Worm (Caenorhabditis elegans) whole organism, mixed stage, embryonic: ENCODE measurements around the gene ttll-4.

Experiments
- hlh-1 ChIP-seq: fragments of 150-350 bp; optimal IDR thresholded peaks from 2 replicates; lab custom pipeline; 2014; ENCODE audit warnings: missing biosample characterization, missing genetic modification reagents, missing genetic modification characterization
- lin-13 ChIP-seq: fragments of 150-350 bp; optimal IDR thresholded peaks from 2 replicates; lab custom pipeline; 2014; ENCODE audit warnings: missing biosample characterization, missing genetic modification characterization
- mab-5 ChIP-seq: fragments of 150-350 bp; optimal IDR thresholded peaks from 2 replicates; lab custom pipeline; 2014; ENCODE audit warnings: missing biosample characterization, missing genetic modification characterization
- nhr-12 ChIP-seq: fragments of 150-350 bp; optimal IDR thresholded peaks from 2 replicates; lab custom pipeline; 2014; ENCODE audit warnings: missing biosample characterization, missing genetic modification characterization
- nhr-28 ChIP-seq: fragments of 150-350 bp; optimal IDR thresholded peaks from 2 replicates; lab custom pipeline; 2014; ENCODE audit warnings: missing biosample characterization, missing genetic modification characterization
- nhr-76 ChIP-seq: sonication (generic microtip); optimal IDR thresholded peaks from 2 replicates; lab custom pipeline; 2017; ENCODE audit warnings: missing biosample characterization, missing genetic modification characterization
- pha-4 ChIP-seq: fragments of 150-350 bp; optimal IDR thresholded peaks from 2 replicates; lab custom pipeline; 2018; ENCODE audit warnings: missing biosample characterization, missing genetic modification reagents, missing genetic modification characterization
- unc-39 ChIP-seq: fragments of 150-350 bp; optimal IDR thresholded peaks from 2 replicates; lab custom pipeline; 2014; ENCODE audit warnings: missing biosample characterization, missing genetic modification characterization
- unc-62 ChIP-seq: fragments of 150-350 bp; optimal IDR thresholded peaks from 2 replicates; lab custom pipeline; 2014; ENCODE audit warnings: missing biosample characterization, missing genetic modification reagents, missing genetic modification characterization
- ztf-11 ChIP-seq: fragments of 150-350 bp; optimal IDR thresholded peaks from 2 replicates; lab custom pipeline; 2014; ENCODE audit warnings: missing biosample characterization, missing genetic modification characterization

- no peak for TF ChIP-seq hlh-1 (tag; lab: Kevin White, UChicago)
- no peak for TF ChIP-seq pha-4 (tag; lab: Kevin White, UChicago)
- no peak for TF ChIP-seq ztf-11
- no peak for TF ChIP-seq nhr-12 (tag; lab: Kevin White, UChicago)
- TF ChIP-seq unc-39 (tag; lab: Kevin White, UChicago) = no peak
- no peak for TF ChIP-seq unc-62
- no peak for TF ChIP-seq lin-13 (tag; lab: Kevin White, UChicago)
- TF ChIP-seq mab-5 = no peak
- TF ChIP-seq nhr-28 (tag; lab: Kevin White, UChicago) = no peak
- TF ChIP-seq nhr-76 (tag; lab: Kevin White, UChicago) = no peak
These were observed 10.5 kb downstream of the ttll-4 start for ce11 chrIII:10134517-10134916.
